Worm (Caenorhabditis elegans): ENCODE data around the gene ethe-1.

Gene ethe-1

ce11 chrIV:9525682-9526416 lies 17.3 kb upstream of the ethe-1 start, which contains the start of gene elo-1 (continued):
- no peak for TF ChIP-seq F52B5.7 (tag; optimal IDR thresholded peaks at IDR 0.05)

ce11 chrIV:9524849-9525460 lies 16.4 kb upstream of the ethe-1 start, which contains the start of gene ndua-5:
TSS of gene ndua-5 (minus strand) at chrIV:9524899.
- TF ChIP-seq attf-3 (GFP tag; conservative IDR thresholded peaks at IDR 0.05) = peak; percentile 93
- peak; percentile 80 for TF ChIP-seq lin-54 (GFP tag; optimal IDR thresholded peaks at IDR 0.05)
- no peak for TF ChIP-seq ets-4 (GFP tag; optimal IDR thresholded peaks at IDR 0.05)
- TF ChIP-seq zfh-2 (GFP tag; conservative IDR thresholded peaks at IDR 0.05) = no peak
- TF ChIP-seq rpc-1 (optimal IDR thresholded peaks at IDR 0.05) = no peak
- no peak for TF ChIP-seq rpc-1 (tag; optimal IDR thresholded peaks at IDR 0.05)
- no peak for TF ChIP-seq F10E7.11 (tag; optimal IDR thresholded peaks at IDR 0.05)
- no peak for TF ChIP-seq F52B5.7 (tag; optimal IDR thresholded peaks at IDR 0.05)
- peak; percentile 56 for TF ChIP-seq efl-1 (GFP tag; optimal IDR thresholded peaks at IDR 0.05)
- TF ChIP-seq T07F8.4 (tag; optimal IDR thresholded peaks at IDR 0.05) = no peak
- no peak for TF ChIP-seq snpc-4 (GFP tag; optimal IDR thresholded peaks at IDR 0.05)
- TF ChIP-seq snpc-4 (tag; optimal IDR thresholded peaks at IDR 0.05) = peak in 2 of 4 experiments; percentile 10 to 62
- no peak for TF ChIP-seq madf-10 (tag; optimal IDR thresholded peaks at IDR 0.05)
- TF ChIP-seq snpc-3.4 (tag; optimal IDR thresholded peaks at IDR 0.05) = no peak
- no peak for TF ChIP-seq ztf-18 (tag; optimal IDR thresholded peaks at IDR 0.05)
- no peak for TF ChIP-seq egrh-3 (GFP tag; IDR thresholded peaks at IDR 0.05)
- no peak for TF ChIP-seq atf-7 (tag; optimal IDR thresholded peaks at IDR 0.05)
- no peak for TF ChIP-seq lsy-27 (tag; optimal IDR thresholded peaks at IDR 0.05; ENCODE audit: borderline replicate concordance, insufficient read depth)
- TF ChIP-seq F49E8.2 (tag; optimal IDR thresholded peaks at IDR 0.05; ENCODE audit: insufficient read depth) = no peak
- peak; percentile 81 for TF ChIP-seq hmg-1.2 (GFP tag; IDR thresholded peaks at IDR 0.05)
- peak in 1 of 3 experiments; percentile 61 for TF ChIP-seq lin-35 (GFP tag; optimal IDR thresholded peaks at IDR 0.05)
- TF ChIP-seq tbp1 (GFP tag; optimal IDR thresholded peaks at IDR 0.05) = no peak
- TF ChIP-seq nfyb-1 (GFP tag; IDR thresholded peaks at IDR 0.05) = no peak
- TF ChIP-seq dpl-1 (GFP tag; optimal IDR thresholded peaks at IDR 0.05) = peak; percentile 53
- no peak for TF ChIP-seq egl-18 (GFP tag; IDR thresholded peaks at IDR 0.05)

ce11 chrIV:9523139-9523538 lies 14.6 kb upstream of the ethe-1 start:
- no peak for TF ChIP-seq lsl-1 (GFP tag; optimal IDR thresholded peaks at IDR 0.05)
- TF ChIP-seq C06A6.2 (GFP tag; conservative IDR thresholded peaks at IDR 0.05) = no peak
- TF ChIP-seq gei-17 (GFP tag; optimal IDR thresholded peaks at IDR 0.05) = no peak
- TF ChIP-seq rec-8 (tag; optimal IDR thresholded peaks at IDR 0.05) = no peak
- TF ChIP-seq tbp1 (GFP tag; optimal IDR thresholded peaks at IDR 0.05) = no peak
- no peak for TF ChIP-seq ets-4 (GFP tag; optimal IDR thresholded peaks at IDR 0.05)
- no peak for TF ChIP-seq sea-2 (GFP tag; IDR thresholded peaks at IDR 0.05)
- TF ChIP-seq Y67H2A.10 (GFP tag; conservative IDR thresholded peaks at IDR 0.05) = no peak

- no peak for TF ChIP-seq F55B11.4 (tag; optimal IDR thresholded peaks at IDR 0.05; ENCODE audit: borderline replicate concordance, insufficient read depth)
Observed at ce11 chrIV:9520629-9521028, 12.1 kb upstream of the ethe-1 start.
